Worm (Caenorhabditis elegans): ENCODE results near the gene chmp-7.

Gene chmp-7

ce11 chrII:9062261-9062948 is 7.6 kb downstream of the chmp-7 start:
- peak; percentile 61; the same call in 1 of the 2 replicates for TF ChIP-seq cebp-1 (GFP tag; IDR thresholded peaks at IDR 0.05)
- TF ChIP-seq cebp-1 (tag; optimal IDR thresholded peaks at IDR 0.05): peak; percentile 91
- TF ChIP-seq ztf-26 (tag; optimal IDR thresholded peaks at IDR 0.05): no peak
- TF ChIP-seq F37B4.10 (GFP tag; IDR thresholded peaks at IDR 0.05): 0 out of 2 replicates have a peak, but pooled peaks have one; percentile 27

- TF ChIP-seq Y53G8AR.9 (GFP tag; conservative IDR thresholded peaks at IDR 0.05): 0 out of 2 replicates have a peak, but pooled peaks have one; percentile 56
- no peak for TF ChIP-seq ets-4 (GFP tag; optimal IDR thresholded peaks at IDR 0.05)
These were observed 8.6 kb downstream of the chmp-7 start for ce11 chrII:9063350-9063749.

- TF ChIP-seq die-1 (tag; optimal IDR thresholded peaks at IDR 0.05) (no peak), Y53F4B.3 (GFP tag; IDR thresholded peaks at IDR 0.05) (no peak), Y53G8AR.9 (GFP tag; conservative IDR thresholded peaks at IDR 0.05) (no peak), rec-8 (tag; optimal IDR thresholded peaks at IDR 0.05) (no peak), mxl-1 (tag; optimal IDR thresholded peaks at IDR 0.05) (no peak), ztf-26 (tag; optimal IDR thresholded peaks at IDR 0.05) (no peak), atf-7 (tag; optimal IDR thresholded peaks at IDR 0.05) (no peak), ekl-4 (GFP tag; IDR thresholded peaks at IDR 0.05) (no peak), gei-17 (GFP tag; optimal IDR thresholded peaks at IDR 0.05) (no peak), attf-5 (GFP tag; optimal IDR thresholded peaks at IDR 0.05) (no peak), let-607 (tag; optimal IDR thresholded peaks at IDR 0.05) (no peak), mes-4 (tag; optimal IDR thresholded peaks at IDR 0.05) (no peak), nhr-179 (tag; optimal IDR thresholded peaks at IDR 0.05) (no peak), Y95B8A.8 (GFP tag; IDR thresholded peaks at IDR 0.05) (no peak), dpl-1 (GFP tag; optimal IDR thresholded peaks at IDR 0.05) (no peak), F10E7.11 (tag; optimal IDR thresholded peaks at IDR 0.05) (no peak), ceh-40 (GFP tag; IDR thresholded peaks at IDR 0.05) (no peak), lin-35 (GFP tag; optimal IDR thresholded peaks at IDR 0.05) (no peak), madf-3 (GFP tag; IDR thresholded peaks at IDR 0.05) (no peak)
These were observed 9.7 kb downstream of the chmp-7 start for ce11 chrII:9064437-9064836.

- 0 out of 2 replicates have a peak, but pooled peaks have one; percentile 19 for TF ChIP-seq madf-3 (GFP tag; IDR thresholded peaks at IDR 0.05)
- TF ChIP-seq zfh-2 (GFP tag; conservative IDR thresholded peaks at IDR 0.05): peak; percentile 75
- 0 out of 2 replicates have a peak, but pooled peaks have one; percentile 23 for TF ChIP-seq mcd-1 (GFP tag; IDR thresholded peaks at IDR 0.05)
- no peak for TF ChIP-seq efl-1 (GFP tag; optimal IDR thresholded peaks at IDR 0.05)
- no peak for TF ChIP-seq madf-6 (GFP tag; IDR thresholded peaks at IDR 0.05)
- TF ChIP-seq dpl-1 (GFP tag; optimal IDR thresholded peaks at IDR 0.05): no peak
- TF ChIP-seq hrde-1 (tag; optimal IDR thresholded peaks at IDR 0.05; ENCODE audit: borderline replicate concordance): no peak
- TF ChIP-seq ceh-79 (tag; optimal IDR thresholded peaks at IDR 0.05): no peak
These were observed 15.1 kb downstream of the chmp-7 start for ce11 chrII:9069836-9070235.

- TF ChIP-seq mel-28 (tag; optimal IDR thresholded peaks at IDR 0.05; ENCODE audit: borderline replicate concordance) (no peak), B0261.1 (tag; optimal IDR thresholded peaks at IDR 0.05) (no peak), F23B12.7 (tag; optimal IDR thresholded peaks at IDR 0.05; ENCODE audit: insufficient read depth) (no peak), let-526 (GFP tag; IDR thresholded peaks at IDR 0.05) (no peak), F49E8.2 (tag; optimal IDR thresholded peaks at IDR 0.05; ENCODE audit: insufficient read depth) (no peak), B0019.2 (GFP tag; conservative IDR thresholded peaks at IDR 0.05) (no peak), rcor-1 (GFP tag; IDR thresholded peaks at IDR 0.05) (no peak), Y56A3A.18 (GFP tag; IDR thresholded peaks at IDR 0.05) (no peak), pbrm-1 (GFP tag; IDR thresholded peaks at IDR 0.05) (no peak), ets-4 (GFP tag; optimal IDR thresholded peaks at IDR 0.05) (no peak), F57A8.1 (GFP tag; optimal IDR thresholded peaks at IDR 0.05) (no peak), ama-1 (optimal IDR thresholded peaks at IDR 0.05) (no peak), ama-1 (GFP tag; optimal IDR thresholded peaks at IDR 0.05) (no peak), somi-1 (GFP tag; optimal IDR thresholded peaks at IDR 0.05) (no peak), mxl-1 (tag; optimal IDR thresholded peaks at IDR 0.05) (no peak)
These were observed 16.0 kb downstream of the chmp-7 start, which contains the start of gene T24B8.4 for ce11 chrII:9070740-9071139. T24B8.4 (minus strand) TSS chrII:9070840.
